Fruit fly (Drosophila melanogaster): ENCODE measurements around the gene CG43319.

CG43319 gene

DNA sequence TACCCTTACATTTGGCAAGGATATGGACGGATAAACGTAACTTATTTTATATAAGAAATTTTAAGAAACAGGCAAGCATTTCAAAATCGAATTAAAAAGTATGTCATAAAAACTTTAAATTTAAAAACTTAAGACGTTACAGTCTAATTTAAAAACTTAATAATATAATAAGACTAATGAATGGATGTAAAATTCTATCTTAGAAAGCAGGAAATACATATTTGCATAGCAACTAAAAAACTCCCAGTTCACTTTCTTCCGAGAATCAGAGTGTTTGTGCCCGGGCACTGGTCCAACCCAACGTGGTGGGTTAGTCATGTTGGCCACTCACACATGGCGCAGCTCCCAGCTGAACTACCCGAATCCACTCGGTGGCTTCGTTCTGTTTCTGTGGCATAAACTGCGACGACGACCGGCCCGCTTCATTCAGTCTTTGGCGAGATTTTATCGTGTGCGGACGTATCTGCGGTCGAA is 8.5 kb upstream of the CG43319 start, which contains the start of gene CG12880:
Gene CG12880, plus strand, starts transcription at position 424 of the 474 bp plus-strand sequence.
- no peak for TF ChIP-seq CG8478 (optimal IDR thresholded peaks at IDR 0.05)
- TF ChIP-seq CTCF (optimal IDR thresholded peaks at IDR 0.05): no peak

DNA sequence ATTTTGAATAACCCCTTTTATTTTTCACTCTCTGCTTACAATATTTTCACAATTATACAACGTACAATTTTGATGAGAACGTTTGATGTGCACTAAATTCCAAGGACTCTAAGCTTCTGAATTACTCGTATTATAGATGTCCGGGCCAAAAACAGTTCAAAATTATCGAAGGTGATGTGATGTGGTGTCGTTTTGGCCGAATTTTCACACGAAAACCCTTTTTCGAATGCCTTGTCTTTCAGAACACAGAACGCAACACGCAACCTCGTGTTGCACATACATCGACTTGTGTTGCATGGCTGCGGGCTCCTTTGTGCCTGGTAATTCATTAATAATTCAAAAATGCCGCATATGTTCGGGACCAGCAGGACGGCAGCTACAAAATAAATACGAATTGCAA is 6.1 kb upstream of the CG43319 start, which contains the start of gene CG31055:
Gene CG31055, minus strand, starts transcription at position 101 of the 400 bp plus-strand sequence.
- no peak for TF ChIP-seq CTCF (optimal IDR thresholded peaks at IDR 0.05)
- no peak for TF ChIP-seq CG8478 (optimal IDR thresholded peaks at IDR 0.05)

DNA sequence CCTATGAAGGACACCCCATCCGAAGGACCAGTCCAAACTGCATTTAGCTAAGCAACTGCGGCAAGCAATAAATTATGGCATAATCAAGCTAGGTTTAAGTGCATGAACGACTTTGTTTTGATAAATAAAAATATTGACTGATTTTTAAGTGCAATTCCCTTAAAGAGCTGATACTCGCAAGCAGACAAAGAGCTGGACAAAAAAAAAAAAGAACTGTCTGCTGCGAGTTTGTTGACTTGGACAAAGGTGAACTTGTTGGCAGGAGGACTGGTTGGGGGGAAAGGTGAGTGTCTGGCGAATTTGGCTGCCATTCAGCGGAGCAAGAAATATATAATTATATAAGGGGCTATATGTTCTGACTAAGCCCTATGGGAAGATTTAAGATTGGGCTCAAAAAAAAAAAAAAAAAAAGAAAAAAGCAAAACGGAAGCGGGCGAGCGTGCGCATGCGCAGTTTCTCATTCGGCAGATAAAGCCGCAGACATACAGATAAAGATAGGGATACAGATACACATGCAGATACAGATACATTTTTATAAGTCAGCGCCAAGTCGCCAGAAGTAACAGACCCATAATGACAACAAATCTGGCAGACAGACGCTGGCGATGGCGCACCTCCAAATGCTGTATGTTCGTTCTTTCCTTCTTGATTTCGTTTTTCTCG is 1.3 kb upstream of the CG43319 start:
- no peak for TF ChIP-seq CTCF (optimal IDR thresholded peaks at IDR 0.05)
- no peak for TF ChIP-seq CG8478 (optimal IDR thresholded peaks at IDR 0.05)

DNA sequence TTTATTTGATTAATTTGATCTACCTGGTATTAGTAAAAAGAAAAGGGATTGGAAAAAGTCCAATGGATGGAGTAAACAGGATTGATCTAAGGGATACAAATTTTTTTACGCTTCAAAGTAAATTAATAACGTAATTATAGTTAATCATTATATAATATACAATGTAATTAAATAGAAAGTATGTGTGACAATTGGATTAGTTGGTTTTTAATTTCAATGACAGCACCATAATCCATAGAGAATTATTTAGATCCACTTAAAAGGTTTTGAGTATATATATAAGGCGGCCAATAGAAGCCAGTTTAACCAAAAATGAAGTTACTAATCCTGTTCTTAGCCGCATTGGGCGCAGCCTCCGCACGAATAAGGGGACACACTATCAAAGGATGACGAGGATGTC is 465 bp downstream of the CG43319 start, which contains the start of gene Acp98AB:
Gene Acp98AB, plus strand, starts transcription at position 301 of the 400 bp plus-strand sequence.
- TF ChIP-seq CTCF (optimal IDR thresholded peaks at IDR 0.05): no peak
- no peak for TF ChIP-seq CG8478 (optimal IDR thresholded peaks at IDR 0.05)

DNA sequence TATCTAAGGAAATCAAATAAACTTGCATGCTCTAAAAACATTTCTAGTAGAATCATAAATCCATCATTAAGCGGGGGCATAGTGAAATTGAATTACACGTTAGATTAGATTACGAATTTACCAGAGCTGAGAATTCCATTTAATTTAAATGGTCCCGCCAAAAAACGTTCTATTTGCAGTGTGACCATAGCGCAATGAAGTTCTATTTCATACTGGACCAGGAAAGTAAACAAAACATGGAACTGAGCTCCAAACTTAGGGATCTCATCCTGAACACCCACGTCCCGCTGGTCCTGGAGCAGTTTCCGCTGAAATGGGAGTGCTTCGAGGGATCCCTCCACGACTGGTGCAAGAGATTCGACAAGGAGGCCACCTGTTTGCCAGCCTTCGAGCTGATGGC is 901 bp downstream of the CG43319 start, which contains the start of gene HSPBAP1:
Gene HSPBAP1, plus strand, starts transcription at position 217 of the 400 bp plus-strand sequence.
- TF ChIP-seq CTCF (optimal IDR thresholded peaks at IDR 0.05) (no peak), CG8478 (optimal IDR thresholded peaks at IDR 0.05) (no peak)

DNA sequence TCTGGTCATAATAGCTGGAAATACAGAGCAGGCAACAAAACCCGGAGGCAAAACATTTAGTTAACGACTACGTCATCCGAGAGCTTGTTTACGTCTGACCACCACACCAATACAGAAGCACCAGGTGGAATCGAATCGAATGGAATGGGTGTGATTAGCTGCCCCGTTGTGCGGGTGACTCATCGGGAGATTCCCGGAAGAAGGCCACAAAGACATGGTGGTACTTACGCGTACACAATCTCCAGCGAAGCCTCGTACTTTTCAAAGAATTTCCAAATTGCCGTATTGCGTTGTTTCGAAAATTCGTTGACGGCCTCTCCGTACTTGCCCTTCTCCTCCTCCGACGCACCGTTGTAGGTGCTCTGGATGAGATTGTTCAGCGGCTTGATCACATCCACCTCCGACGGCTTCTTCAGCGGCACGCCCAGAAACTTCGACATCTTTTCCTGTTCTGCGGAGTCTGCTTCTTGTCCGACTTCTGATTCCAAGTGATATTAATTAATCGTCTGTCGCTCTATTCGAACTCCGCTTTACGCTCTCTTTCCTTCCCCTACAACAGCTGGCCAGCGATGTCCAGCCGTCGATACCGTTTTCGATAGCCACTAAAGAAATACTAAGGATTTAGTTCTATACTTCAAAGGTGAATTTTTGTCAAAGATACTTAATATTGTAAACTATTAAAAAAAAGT is 5.6 kb downstream of the CG43319 start, which contains the start of gene ALiX:
Gene ALiX, minus strand, starts transcription at position 571 of the 689 bp plus-strand sequence.
- TF ChIP-seq CTCF (optimal IDR thresholded peaks at IDR 0.05) (no peak), CG8478 (optimal IDR thresholded peaks at IDR 0.05) (no peak)

DNA sequence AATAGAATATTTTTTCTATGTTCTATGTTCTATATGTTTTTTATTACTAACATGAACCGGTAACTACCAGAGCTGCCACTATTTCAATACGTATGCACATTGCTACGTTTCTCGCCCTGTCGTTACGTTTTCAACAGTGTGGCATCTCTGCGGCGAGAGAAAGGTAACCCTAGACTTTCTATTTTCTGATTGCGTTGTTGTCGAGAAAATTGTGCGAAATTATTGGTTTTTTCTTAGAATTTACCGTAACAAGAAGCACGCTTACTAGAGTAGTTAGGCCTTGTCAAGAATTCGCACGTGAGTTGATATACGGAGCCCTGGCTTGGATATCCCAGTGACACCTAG is 6.1 kb downstream of the CG43319 start, which contains the start of gene btz:
Gene btz, plus strand, starts transcription at position 133 of the 345 bp plus-strand sequence.
- TF ChIP-seq CG8478 (optimal IDR thresholded peaks at IDR 0.05) (no peak), CTCF (optimal IDR thresholded peaks at IDR 0.05) (peak in 1 of 2 experiments; percentile 5)

DNA sequence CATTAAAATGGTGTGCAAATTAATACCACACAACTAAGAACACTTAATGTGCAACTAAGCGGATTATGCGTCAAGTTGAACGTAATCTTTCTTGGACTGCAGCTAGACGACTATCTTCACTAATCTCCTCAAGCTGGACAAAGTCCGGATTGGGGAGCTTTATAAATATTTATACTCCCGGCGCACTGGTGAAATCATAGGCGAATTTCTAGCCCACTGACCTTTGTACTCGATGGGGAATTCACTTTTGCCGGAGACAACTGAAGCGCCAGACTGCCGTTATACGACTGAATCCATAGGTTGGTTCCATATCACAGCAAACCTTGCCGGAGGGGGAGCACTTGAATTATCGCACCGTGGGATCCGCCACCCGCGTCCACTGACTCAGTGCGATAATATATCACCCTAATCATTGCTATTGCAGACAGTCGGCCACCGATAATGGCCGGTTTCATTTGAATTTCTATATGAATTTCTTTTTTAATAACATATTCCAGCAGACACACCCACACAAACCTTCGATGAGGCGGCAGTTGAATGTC is 12.0 kb downstream of the CG43319 start:
- TF ChIP-seq CTCF (optimal IDR thresholded peaks at IDR 0.05) (no peak), CG8478 (optimal IDR thresholded peaks at IDR 0.05) (no peak)

DNA sequence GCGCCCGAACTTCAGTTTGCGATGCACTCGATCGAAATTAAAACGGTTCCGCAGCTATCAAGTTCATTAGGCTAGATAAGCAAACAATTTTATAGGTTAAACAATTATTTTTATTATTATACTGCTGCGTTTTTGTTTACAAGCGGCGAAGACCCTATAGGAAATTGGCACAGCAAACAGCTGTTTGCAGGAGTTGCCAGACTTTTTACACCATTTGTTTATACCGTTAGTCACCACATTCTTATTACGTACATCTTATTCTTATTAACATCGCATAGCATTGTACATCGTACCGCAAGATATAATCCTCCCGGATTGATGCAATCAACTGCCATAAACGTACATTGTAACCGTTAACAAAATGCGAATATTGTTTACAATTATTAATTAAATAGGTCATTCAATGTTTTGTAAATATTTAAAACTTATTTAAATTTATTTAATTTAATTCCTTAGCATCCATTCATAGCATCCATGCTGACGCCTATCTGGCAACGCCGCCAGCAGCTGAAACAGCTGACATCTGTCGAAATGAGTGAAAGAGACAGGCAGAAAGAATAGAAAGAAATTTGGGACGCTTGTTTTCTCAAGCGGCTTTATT is 12.6 kb downstream of the CG43319 start, which contains the start of the genes CROT and CG12877:
Gene CROT, minus strand, starts transcription at position 171 of the 601 bp plus-strand sequence.
Gene CG12877, plus strand, starts transcription at position 520 of the 601 bp plus-strand sequence.
- no peak for TF ChIP-seq CTCF (optimal IDR thresholded peaks at IDR 0.05)
- TF ChIP-seq CG8478 (optimal IDR thresholded peaks at IDR 0.05): no peak

DNA sequence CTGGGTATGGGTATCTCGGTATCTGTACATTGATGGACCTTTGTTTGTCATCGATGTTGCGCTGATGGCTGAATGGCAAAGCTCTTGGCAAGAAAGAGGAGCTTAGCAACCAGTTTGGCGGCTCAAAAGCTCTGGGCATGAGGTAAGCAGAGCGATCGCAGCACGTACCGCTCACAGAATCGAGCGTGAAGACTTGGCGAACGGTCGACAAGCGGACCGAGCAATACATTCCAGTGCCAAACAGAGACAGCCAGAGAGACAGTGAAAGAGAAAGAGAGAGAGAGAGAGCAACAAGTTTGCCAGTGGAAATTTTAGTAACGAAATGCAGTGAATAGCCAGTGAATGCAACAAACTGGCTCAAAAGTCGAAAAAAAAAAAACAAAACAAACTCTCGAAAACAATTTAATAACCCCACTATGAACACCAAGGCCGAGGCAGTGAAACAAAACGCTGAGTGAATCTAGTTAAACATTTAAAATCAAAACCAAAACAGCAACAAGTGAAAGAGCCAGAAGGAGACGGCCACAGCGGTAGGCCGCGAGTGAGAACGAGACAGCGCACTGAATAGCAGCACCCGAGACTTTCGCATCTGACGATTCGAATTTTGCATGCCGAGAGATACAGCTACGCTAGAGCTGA is 42.4 kb downstream of the CG43319 start, which contains the start of gene Ets98B:
Gene Ets98B, plus strand, starts transcription at position 172 of the 639 bp plus-strand sequence.
- TF ChIP-seq CTCF (optimal IDR thresholded peaks at IDR 0.05) (no peak), CG8478 (optimal IDR thresholded peaks at IDR 0.05) (no peak)

DNA sequence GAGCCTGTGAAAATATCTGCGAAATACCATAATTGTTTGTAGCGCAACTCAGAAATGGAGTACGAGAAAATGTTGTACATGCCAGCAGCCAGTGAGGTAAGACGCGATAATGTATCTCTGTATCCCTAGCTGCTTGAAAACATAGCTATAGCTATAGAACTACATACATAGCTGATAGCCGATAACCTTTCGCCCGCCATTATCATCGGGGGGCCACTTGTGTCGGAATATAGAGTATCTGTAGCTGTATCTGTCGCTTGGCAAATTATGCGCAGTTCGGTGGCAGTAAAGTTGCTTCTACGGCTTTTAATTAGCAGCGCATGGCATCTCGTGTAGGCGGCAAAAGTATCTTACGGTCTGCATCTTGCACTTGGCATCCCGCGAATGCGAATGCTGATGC is 42.9 kb downstream of the CG43319 start:
- TF ChIP-seq CTCF (optimal IDR thresholded peaks at IDR 0.05) (no peak), CG8478 (optimal IDR thresholded peaks at IDR 0.05) (no peak)

DNA sequence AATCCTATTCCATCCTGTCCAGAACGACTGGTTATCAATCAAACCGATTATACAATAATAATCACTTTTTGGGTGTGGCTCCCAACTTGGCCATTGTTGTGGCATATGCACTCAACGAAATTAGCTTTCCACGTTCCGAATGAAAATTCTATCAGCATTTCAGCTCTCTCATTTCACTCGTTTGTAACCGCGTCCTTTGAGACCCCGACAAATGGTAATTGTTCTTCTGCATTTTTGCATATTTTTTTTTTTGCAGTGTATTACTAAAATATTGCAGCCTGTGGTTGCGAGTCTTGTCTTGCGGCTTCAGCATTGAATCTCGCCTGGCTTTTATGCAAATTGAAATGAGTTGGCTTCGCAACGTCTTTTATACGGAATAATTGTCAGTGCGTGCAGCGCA is 44.2 kb downstream of the CG43319 start:
- TF ChIP-seq CTCF (optimal IDR thresholded peaks at IDR 0.05) (no peak), CG8478 (optimal IDR thresholded peaks at IDR 0.05) (no peak)

DNA sequence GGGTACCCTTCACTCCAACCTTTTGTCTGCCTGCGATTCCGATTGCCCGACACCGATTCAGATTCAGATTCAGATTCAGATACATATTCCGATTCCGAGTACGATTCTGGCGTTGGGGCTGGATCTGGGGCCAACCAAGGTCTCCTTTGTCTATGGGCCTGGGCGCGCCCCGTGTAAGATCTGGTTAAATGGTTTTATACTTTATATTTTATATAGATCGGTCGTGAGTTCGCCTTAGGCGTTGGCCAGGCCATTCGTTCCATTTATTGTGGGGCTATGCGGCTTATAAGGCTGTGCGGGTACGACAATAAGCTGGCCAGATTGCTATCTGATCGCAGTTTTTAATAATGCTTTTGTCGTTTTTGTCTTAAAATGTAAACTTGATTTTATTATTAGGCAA is 45.9 kb downstream of the CG43319 start:
- TF ChIP-seq CG8478 (optimal IDR thresholded peaks at IDR 0.05) (no peak), CTCF (optimal IDR thresholded peaks at IDR 0.05) (no peak)

DNA sequence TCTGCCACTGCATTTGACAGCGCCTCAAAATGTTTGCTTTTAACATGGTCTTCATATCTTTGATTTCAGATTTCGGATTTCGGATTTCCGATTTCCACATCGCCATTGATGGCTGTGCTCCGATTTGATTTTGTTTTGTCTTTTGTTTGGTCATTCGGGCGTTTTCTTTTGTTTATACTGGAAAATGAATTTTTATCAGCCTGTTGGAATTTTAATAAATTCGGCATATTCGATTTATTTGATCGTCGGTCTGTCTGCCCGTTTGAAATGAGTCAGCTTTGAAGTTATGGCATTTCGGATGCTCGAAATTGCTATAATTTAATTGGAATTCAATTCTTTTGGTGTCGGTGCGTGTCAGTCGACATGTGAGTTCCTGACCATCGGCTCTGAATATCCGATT is 46.6 kb downstream of the CG43319 start:
- TF ChIP-seq CG8478 (optimal IDR thresholded peaks at IDR 0.05) (no peak), CTCF (optimal IDR thresholded peaks at IDR 0.05) (no peak)

Measured in S2 (cell line).